Fruit fly (Drosophila melanogaster): ENCODE measurements around the gene Edem1.

Edem1 gene

dm6 chrX:1861620-1862184, 46.9 kb downstream of the Edem1 start, which contains the start of gene deltaCOP (continued):
- peak; percentile 78 for TF ChIP-seq CG12391 (tag; optimal IDR thresholded peaks at IDR 0.05)
- no peak for TF ChIP-seq odd (GFP tag; optimal IDR thresholded peaks at IDR 0.05)
- peak; percentile 73 for TF ChIP-seq cato (GFP tag; optimal IDR thresholded peaks at IDR 0.05; ENCODE audit: borderline replicate concordance)
- peak; percentile 93 for TF ChIP-seq CG10267 (tag; optimal IDR thresholded peaks at IDR 0.05)
- TF ChIP-seq row (GFP tag; IDR thresholded peaks at IDR 0.05): peak; percentile 99
- TF ChIP-seq CG11085 (GFP tag; IDR thresholded peaks at IDR 0.05): peak; percentile 71
- TF ChIP-seq CG12155 (GFP tag; optimal IDR thresholded peaks at IDR 0.05): peak; percentile 90
- TF ChIP-seq ken (GFP tag; IDR thresholded peaks at IDR 0.05): peak; percentile 73; the same call in 2 of the 3 replicates
- TF ChIP-seq Abd-B (GFP tag; optimal IDR thresholded peaks at IDR 0.05): peak; percentile 86
- TF ChIP-seq CG5953 (GFP tag; IDR thresholded peaks at IDR 0.05): peak; percentile 60; the same call in 1 of the 2 replicates
- TF ChIP-seq vnd (GFP tag; IDR thresholded peaks at IDR 0.05; ENCODE audit: partially characterized antibody): no peak
- 0 out of 2 replicates have a peak, but pooled peaks have one; percentile 26 for TF ChIP-seq cas (GFP tag; IDR thresholded peaks at IDR 0.05)
- TF ChIP-seq CG8388 (GFP tag; optimal IDR thresholded peaks at IDR 0.05): no peak
- peak; percentile 69; the same call in 2 of the 3 replicates for TF ChIP-seq Mrtf (GFP tag; IDR thresholded peaks at IDR 0.05)
- no peak for TF ChIP-seq hb (GFP tag; IDR thresholded peaks at IDR 0.05; ENCODE audit: partially characterized antibody)
- TF ChIP-seq CG42726 (GFP tag; IDR thresholded peaks at IDR 0.05; ENCODE audit: partially characterized antibody): no peak
- TF ChIP-seq CG6689 (GFP tag; IDR thresholded peaks at IDR 0.05): peak; percentile 83
- peak; percentile 60 for TF ChIP-seq CG2116 (GFP tag; optimal IDR thresholded peaks at IDR 0.05)
- peak; percentile 83 for TF ChIP-seq Bdp1 (GFP tag; optimal IDR thresholded peaks at IDR 0.05)
- peak; percentile 90 for TF ChIP-seq sob (GFP tag; IDR thresholded peaks at IDR 0.05)
- peak; percentile 79 for TF ChIP-seq unpg (GFP tag; optimal IDR thresholded peaks at IDR 0.05)
- TF ChIP-seq CG31224 (GFP tag; IDR thresholded peaks at IDR 0.05): peak; percentile 79
- peak; percentile 82 for TF ChIP-seq tgo (GFP tag; IDR thresholded peaks at IDR 0.05)
- peak; percentile 70 for TF ChIP-seq zfh1 (GFP tag; IDR thresholded peaks at IDR 0.05)
- peak; percentile 73 for TF ChIP-seq CG1233 (GFP tag; optimal IDR thresholded peaks at IDR 0.05)
- 0 out of 3 replicates have a peak, but pooled peaks have one; percentile 36 for TF ChIP-seq Opbp (GFP tag; IDR thresholded peaks at IDR 0.05; ENCODE audit: partially characterized antibody)
- TF ChIP-seq wek (GFP tag; optimal IDR thresholded peaks at IDR 0.05): peak; percentile 37
- peak; percentile 51 for TF ChIP-seq CG6813 (GFP tag; optimal IDR thresholded peaks at IDR 0.05)
- TF ChIP-seq CG17328 (GFP tag; IDR thresholded peaks at IDR 0.05): peak; percentile 70
- peak; percentile 57 for TF ChIP-seq CG33557 (GFP tag; optimal IDR thresholded peaks at IDR 0.05)
- no peak for TF ChIP-seq CG18599 (GFP tag; optimal IDR thresholded peaks at IDR 0.05)
- peak; percentile 70 for TF ChIP-seq CG13894 (tag; optimal IDR thresholded peaks at IDR 0.05)
- peak; percentile 78 for TF ChIP-seq vfl (GFP tag; optimal IDR thresholded peaks at IDR 0.05)
- TF ChIP-seq dm (GFP tag; optimal IDR thresholded peaks at IDR 0.05): peak; percentile 89
- TF ChIP-seq kni (GFP tag; optimal IDR thresholded peaks at IDR 0.05): peak; percentile 32
- TF ChIP-seq bbx (GFP tag; IDR thresholded peaks at IDR 0.05; ENCODE audit: partially characterized antibody): peak; percentile 17; the same call in 1 of the 2 replicates
- TF ChIP-seq CG6272 (GFP tag; IDR thresholded peaks at IDR 0.05): peak; percentile 59
- TF ChIP-seq CG18011 (GFP tag; optimal IDR thresholded peaks at IDR 0.05): peak; percentile 55
- peak; percentile 97 for TF ChIP-seq CG2120 (GFP tag; optimal IDR thresholded peaks at IDR 0.05)
- TF ChIP-seq NC2α (GFP tag; optimal IDR thresholded peaks at IDR 0.05): peak; percentile 64
- TF ChIP-seq ase (GFP tag; IDR thresholded peaks at IDR 0.05): peak; percentile 74; the same call in 2 of the 3 replicates
- peak; percentile 66 for TF ChIP-seq hkb (optimal IDR thresholded peaks at IDR 0.05)
- TF ChIP-seq hkb (GFP tag; IDR thresholded peaks at IDR 0.05): peak; percentile 67
- no peak for TF ChIP-seq CG10147 (GFP tag; optimal IDR thresholded peaks at IDR 0.05)
- TF ChIP-seq Hmx (GFP tag; optimal IDR thresholded peaks at IDR 0.05): no peak
- peak in 1 of 3 experiments; percentile 38 for TF ChIP-seq lola (GFP tag; optimal IDR thresholded peaks at IDR 0.05)
- peak; percentile 75 for TF ChIP-seq CG16815 (GFP tag; optimal IDR thresholded peaks at IDR 0.05)
- no peak for TF ChIP-seq CG15073 (GFP tag; optimal IDR thresholded peaks at IDR 0.05)
- peak; percentile 32 for TF ChIP-seq salm (tag; optimal IDR thresholded peaks at IDR 0.05)
